Worm (Caenorhabditis elegans) whole organism, L3 larva: Measurements from ENCODE around the gene mrpl-51.

Experiments
- ceh-9 ChIP-seq: sonication (generic microtip); optimal IDR thresholded peaks from 2 replicates; lab custom pipeline; 2018; ENCODE audit warnings: missing biosample characterization, missing genetic modification characterization
- egl-27 ChIP-seq: sonication (generic microtip); optimal IDR thresholded peaks from 4 replicates; lab custom pipeline; 2017; ENCODE audit warnings: missing biosample characterization, missing genetic modification reagents, missing genetic modification characterization
- egl-5 ChIP-seq: fragments of 150-350 bp; optimal IDR thresholded peaks from 2 replicates; lab custom pipeline; 2017; ENCODE audit warnings: missing biosample characterization, missing genetic modification reagents, missing genetic modification characterization, inconsistent platforms
- elt-2 ChIP-seq: sonication (generic microtip); optimal IDR thresholded peaks from 2 replicates; lab custom pipeline; 2016; ENCODE audit warnings: missing genetic modification reagents, mild to moderate bottlenecking, missing genetic modification characterization, missing compliant biosample characterization
- nhr-23 ChIP-seq: fragments of 150-350 bp; optimal IDR thresholded peaks from 2 replicates; lab custom pipeline; 2014; ENCODE audit warnings: missing biosample characterization, missing genetic modification reagents, missing genetic modification characterization
- pha-4 ChIP-seq: fragments of 150-350 bp; optimal IDR thresholded peaks from 2 replicates; lab custom pipeline; 2014; ENCODE audit warnings: missing biosample characterization, missing genetic modification reagents, missing genetic modification characterization
- snpc-4 ChIP-seq: fragments of 150-350 bp; optimal IDR thresholded peaks from 2 replicates; lab custom pipeline; 2014; ENCODE audit warnings: missing biosample characterization, missing genetic modification characterization
- unc-62 ChIP-seq: fragments of 150-350 bp; sonication (generic microtip); optimal IDR thresholded peaks from 4 replicates; lab custom pipeline; 2014; ENCODE audit warnings: missing biosample characterization, missing genetic modification reagents, missing genetic modification characterization

- TF ChIP-seq egl-27, result no peak
- TF ChIP-seq ceh-9 (tag; lab: Kevin White, UChicago), result no peak
- no peak for TF ChIP-seq snpc-4 (tag; lab: Kevin White, UChicago)
- TF ChIP-seq nhr-23, result no peak
- no peak for TF ChIP-seq unc-62 (GFP tag; lab: Kevin White, UChicago)
- TF ChIP-seq pha-4 (tag; lab: Kevin White, UChicago), result no peak
- TF ChIP-seq egl-5 (tag; lab: Kevin White, UChicago), result no peak
- TF ChIP-seq elt-2 (tag; lab: Kevin White, UChicago), result no peak
Measured at ce11 chrIV:12015586-12015985, 15.5 kb upstream of the mrpl-51 start, which contains the start of gene lips-6.
